Fruit fly (Drosophila melanogaster): ENCODE measurements around the gene CG12541.

Gene CG12541

dm6 chrX:7013320-7014214 lies 52.3 kb downstream of the CG12541 start, which contains the start of the genes CG3032 and CG4593 (continued):
- no peak for TF ChIP-seq CG3407 (GFP tag; optimal IDR thresholded peaks at IDR 0.05)
- TF ChIP-seq fru (optimal IDR thresholded peaks at IDR 0.05): no peak
- peak; percentile 86 for TF ChIP-seq unpg (GFP tag; optimal IDR thresholded peaks at IDR 0.05)
- TF ChIP-seq Fer2 (tag; optimal IDR thresholded peaks at IDR 0.05): peak; percentile 33
- peak; percentile 60 for TF ChIP-seq dmrt11E (tag; optimal IDR thresholded peaks at IDR 0.05)
- peak; percentile 89 for TF ChIP-seq Gug (GFP tag; IDR thresholded peaks at IDR 0.05)
- peak; percentile 79 for TF ChIP-seq CG18011 (GFP tag; optimal IDR thresholded peaks at IDR 0.05)
- TF ChIP-seq pita (GFP tag; optimal IDR thresholded peaks at IDR 0.05): no peak
- peak; percentile 70 for TF ChIP-seq HHEX (GFP tag; optimal IDR thresholded peaks at IDR 0.05)
- TF ChIP-seq CG14860 (GFP tag; IDR thresholded peaks at IDR 0.05; ENCODE audit: partially characterized antibody): no peak
- peak; percentile 81 for TF ChIP-seq CG14667 (GFP tag; IDR thresholded peaks at IDR 0.05)
- peak; percentile 65 for TF ChIP-seq CrebB (tag; optimal IDR thresholded peaks at IDR 0.05)
- peak; percentile 16 for TF ChIP-seq CG2875 (GFP tag; optimal IDR thresholded peaks at IDR 0.05)
- peak; percentile 51 for TF ChIP-seq sug (tag; optimal IDR thresholded peaks at IDR 0.05)
- peak; percentile 74 for TF ChIP-seq wor (GFP tag; IDR thresholded peaks at IDR 0.05)
- peak; percentile 86 for TF ChIP-seq CG4617 (GFP tag; optimal IDR thresholded peaks at IDR 0.05; ENCODE audit: borderline replicate concordance)
- peak; percentile 70 for TF ChIP-seq cas (GFP tag; IDR thresholded peaks at IDR 0.05)
- TF ChIP-seq CkIIα-i1 (GFP tag; IDR thresholded peaks at IDR 0.05): no peak
- TF ChIP-seq CG8281 (tag; optimal IDR thresholded peaks at IDR 0.05): peak; percentile 15
- TF ChIP-seq zen2 (GFP tag; IDR thresholded peaks at IDR 0.05; ENCODE audit: partially characterized antibody): no peak
- peak; percentile 67 for TF ChIP-seq CG10267 (tag; optimal IDR thresholded peaks at IDR 0.05)
- peak; percentile 76 for TF ChIP-seq ssp (GFP tag; IDR thresholded peaks at IDR 0.05)
- TF ChIP-seq trem (tag; optimal IDR thresholded peaks at IDR 0.05): peak; percentile 68
- no peak for TF ChIP-seq odd (GFP tag; optimal IDR thresholded peaks at IDR 0.05)
- TF ChIP-seq sc (optimal IDR thresholded peaks at IDR 0.05): no peak
- TF ChIP-seq sc (GFP tag; optimal IDR thresholded peaks at IDR 0.05): no peak
- TF ChIP-seq ATbp (GFP tag; optimal IDR thresholded peaks at IDR 0.05): peak; percentile 63
- TF ChIP-seq usp (GFP tag; optimal IDR thresholded peaks at IDR 0.05): no peak
- peak; percentile 97 for TF ChIP-seq Drgx (GFP tag; IDR thresholded peaks at IDR 0.05)
- TF ChIP-seq kay (GFP tag; optimal IDR thresholded peaks at IDR 0.05): peak; percentile 53
- peak; percentile 28; the same call in 1 of the 2 replicates for TF ChIP-seq CG17612 (GFP tag; IDR thresholded peaks at IDR 0.05)
- peak; percentile 21; the same call in 1 of the 2 replicates for TF ChIP-seq unc-4 (GFP tag; IDR thresholded peaks at IDR 0.05; ENCODE audit: partially characterized antibody)
- TF ChIP-seq sisA (GFP tag; IDR thresholded peaks at IDR 0.05): peak; percentile 86
- no peak for TF ChIP-seq repo (GFP tag; optimal IDR thresholded peaks at IDR 0.05)
- TF ChIP-seq CG1024 (GFP tag; IDR thresholded peaks at IDR 0.05): peak; percentile 64
- no peak for TF ChIP-seq prd (optimal IDR thresholded peaks at IDR 0.05)
- peak; percentile 94 for TF ChIP-seq prd (GFP tag; IDR thresholded peaks at IDR 0.05)
- TF ChIP-seq CoRest (tag; optimal IDR thresholded peaks at IDR 0.05): peak; percentile 81
- peak; percentile 64 for TF ChIP-seq bowl (GFP tag; IDR thresholded peaks at IDR 0.05)
- no peak for TF ChIP-seq z (GFP tag; IDR thresholded peaks at IDR 0.05)
- TF ChIP-seq CG13894 (tag; optimal IDR thresholded peaks at IDR 0.05): peak; percentile 60
- peak; percentile 34 for TF ChIP-seq Atf3 (GFP tag; optimal IDR thresholded peaks at IDR 0.05)
- peak; percentile 73; the same call in 2 of the 3 replicates for TF ChIP-seq C15 (GFP tag; IDR thresholded peaks at IDR 0.05)
- TF ChIP-seq CG1792 (GFP tag; optimal IDR thresholded peaks at IDR 0.05): peak; percentile 23
- TF ChIP-seq Ravus (GFP tag; IDR thresholded peaks at IDR 0.05): peak; percentile 77
- peak; percentile 59 for TF ChIP-seq CG18764 (GFP tag; optimal IDR thresholded peaks at IDR 0.05)
- peak; percentile 47 for TF ChIP-seq slp2 (GFP tag; optimal IDR thresholded peaks at IDR 0.05)
- peak; percentile 75; the same call in 1 of the 2 replicates for TF ChIP-seq CG8765 (GFP tag; IDR thresholded peaks at IDR 0.05)
- peak; percentile 64 for TF ChIP-seq CG7556 (GFP tag; optimal IDR thresholded peaks at IDR 0.05)
- TF ChIP-seq bigmax (GFP tag; optimal IDR thresholded peaks at IDR 0.05): no peak

All from whole organism, embryonic.